Worm (Caenorhabditis elegans) whole organism, young adult: ENCODE measurements around the gene F26F12.8.
A peak's percentile ranks its signal among the peaks of the same experiment; 100 is the strongest.

Experiments used
- B0019.2 ChIP-seq: fragments of 200-800 bp; sonication (Bioruptor generic); conservative IDR thresholded peaks from 2 replicates; pipeline ENCODE4 v1.3.6; 2022; ENCODE audit warnings: missing genetic modification reagents, missing genetic modification characterization, missing compliant biosample characterization
- B0035.1 ChIP-seq: sonication (generic microtip); optimal IDR thresholded peaks from 2 replicates; lab custom pipeline; 2016; ENCODE audit warnings: missing genetic modification characterization, mild to moderate bottlenecking, missing compliant biosample characterization, missing genotype, missing genetic modification reagents
- F10E7.11 ChIP-seq: sonication (generic microtip); optimal IDR thresholded peaks from 2 replicates; lab custom pipeline; 2017; ENCODE audit warnings: mild to moderate bottlenecking, missing genetic modification characterization, moderate library complexity, missing compliant biosample characterization
- F22D6.2 ChIP-seq: sonication (generic microtip); optimal IDR thresholded peaks from 2 replicates; lab custom pipeline; 2016; ENCODE audit warnings: mild to moderate bottlenecking, missing genetic modification characterization, missing compliant biosample characterization
- F55B11.4 ChIP-seq: sonication (generic microtip); optimal IDR thresholded peaks from 2 replicates; lab custom pipeline; 2016; ENCODE audit warnings: missing compliant biosample characterization, missing genetic modification characterization, borderline replicate concordance; ENCODE audit not compliant: insufficient read depth
- Y53G8AR.9 ChIP-seq: fragments of 200-800 bp; sonication (Bioruptor generic); conservative IDR thresholded peaks from 2 replicates; pipeline ENCODE4 v1.3.6; 2022; ENCODE audit warnings: missing genetic modification reagents, missing genetic modification characterization, missing compliant biosample characterization
- Y95B8A.8 ChIP-seq: fragments of 200-800 bp; sonication (Bioruptor generic); IDR thresholded peaks from 2 replicates; pipeline ENCODE4 v1.3.6; 2022; ENCODE audit warnings: missing genetic modification reagents, missing genetic modification characterization, missing compliant biosample characterization
- ZK185.1 ChIP-seq: sonication (generic microtip); optimal IDR thresholded peaks from 2 replicates; lab custom pipeline; 2016; ENCODE audit warnings: mild to moderate bottlenecking, missing genetic modification characterization, missing compliant biosample characterization; ENCODE audit not compliant: poor library complexity, severe bottlenecking
- akir-1 ChIP-seq: fragments of 200-800 bp; sonication (Bioruptor generic); optimal IDR thresholded peaks from 2 replicates; lab custom pipeline; 2018; ENCODE audit warnings: mild to moderate bottlenecking, missing genetic modification characterization, moderate library complexity, missing compliant biosample characterization
- atf-7 ChIP-seq: sonication (generic microtip); optimal IDR thresholded peaks from 2 replicates; lab custom pipeline; 2017; ENCODE audit warnings: mild to moderate bottlenecking, missing genetic modification characterization, missing compliant biosample characterization
- attf-5 ChIP-seq: fragments of 200-800 bp; sonication (Bioruptor generic); optimal IDR thresholded peaks from 2 replicates; lab custom pipeline; 2018; ENCODE audit warnings: mild to moderate bottlenecking, missing genetic modification characterization, missing compliant biosample characterization
- cebp-2 ChIP-seq: fragments of 200-800 bp; sonication (Bioruptor generic); IDR thresholded peaks from 2 replicates; pipeline ENCODE4 v1.3.6; 2022; ENCODE audit warnings: missing genetic modification characterization, missing compliant biosample characterization
- ceh-100 ChIP-seq: fragments of 200-800 bp; sonication (Bioruptor generic); IDR thresholded peaks from 2 replicates; pipeline ENCODE4 v1.3.6; 2022; ENCODE audit warnings: missing genetic modification reagents, missing genetic modification characterization, missing compliant biosample characterization
- dox-1 ChIP-seq: fragments of 200-800 bp; sonication (Bioruptor generic); IDR thresholded peaks from 2 replicates; pipeline ENCODE4 v1.3.6; 2022; ENCODE audit warnings: missing genetic modification reagents, missing genetic modification characterization, missing compliant biosample characterization
- dpl-1 ChIP-seq: fragments of 150-350 bp; optimal IDR thresholded peaks from 2 replicates; lab custom pipeline; 2014; ENCODE audit warnings: missing biosample characterization, missing genetic modification reagents, missing genetic modification characterization
- ekl-4 ChIP-seq: fragments of 200-800 bp; sonication (Bioruptor generic); IDR thresholded peaks from 2 replicates; pipeline ENCODE4 v1.3.6; 2022; ENCODE audit warnings: missing genetic modification reagents, missing genetic modification characterization, missing compliant biosample characterization
- him-1 ChIP-seq: sonication (generic microtip); optimal IDR thresholded peaks from 2 replicates; lab custom pipeline; 2016; ENCODE audit warnings: missing genotype, missing genetic modification reagents, missing genetic modification characterization, missing compliant biosample characterization
- hlh-26 ChIP-seq: fragments of 200-800 bp; sonication (Bioruptor generic); conservative IDR thresholded peaks from 2 replicates; pipeline ENCODE4 v1.3.6; 2022; ENCODE audit warnings: missing genetic modification reagents, missing genetic modification characterization, missing compliant biosample characterization
- lag-1 ChIP-seq: fragments of 200-800 bp; sonication (Bioruptor generic); IDR thresholded peaks from 2 replicates; pipeline ENCODE4 v1.3.6; 2022; ENCODE audit warnings: missing genetic modification reagents, missing genetic modification characterization, missing compliant biosample characterization
- madf-6 ChIP-seq: fragments of 200-800 bp; sonication (Bioruptor generic); IDR thresholded peaks from 2 replicates; pipeline ENCODE4 v1.3.6; 2022; ENCODE audit warnings: missing genetic modification reagents, missing genetic modification characterization, missing compliant biosample characterization
- madf-8 ChIP-seq: fragments of 200-800 bp; sonication (Bioruptor generic); conservative IDR thresholded peaks from 2 replicates; pipeline ENCODE4 v1.3.6; 2022; ENCODE audit warnings: missing genetic modification reagents, missing genetic modification characterization, missing compliant biosample characterization
- mes-4 ChIP-seq: sonication (generic microtip); optimal IDR thresholded peaks from 2 replicates; lab custom pipeline; 2016; ENCODE audit warnings: missing genotype, missing genetic modification characterization, missing compliant biosample characterization
- nfya-1 ChIP-seq: sonication (generic microtip); optimal IDR thresholded peaks from 2 replicates; lab custom pipeline; 2017; ENCODE audit warnings: antibody characterized with exemption, missing compliant biosample characterization, missing genetic modification characterization, borderline replicate concordance; ENCODE audit not compliant: insufficient read depth
- nhr-120 ChIP-seq: fragments of 200-800 bp; sonication (Bioruptor generic); IDR thresholded peaks from 2 replicates; pipeline ENCODE4 v1.3.6; 2022; ENCODE audit warnings: missing genetic modification characterization, missing compliant biosample characterization
- nhr-27 ChIP-seq: fragments of 200-800 bp; sonication (Bioruptor generic); optimal IDR thresholded peaks from 2 replicates; lab custom pipeline; 2018; ENCODE audit warnings: mild to moderate bottlenecking, missing genetic modification characterization, moderate library complexity, missing compliant biosample characterization
- nhr-80 ChIP-seq: sonication (generic microtip); optimal IDR thresholded peaks from 2 replicates; lab custom pipeline; 2016; ENCODE audit warnings: missing genetic modification characterization, missing compliant biosample characterization
- pha-4 ChIP-seq: fragments of 150-350 bp; sonication (generic microtip); optimal IDR thresholded peaks from 2 replicates; lab custom pipeline; 2014; ENCODE audit warnings: missing biosample characterization, missing genetic modification reagents, missing genetic modification characterization
- repo-1 ChIP-seq: sonication (generic microtip); optimal IDR thresholded peaks from 2 replicates; lab custom pipeline; 2017; ENCODE audit warnings: mild to moderate bottlenecking, missing genetic modification characterization, missing compliant biosample characterization
- sdz-38 ChIP-seq: sonication (generic microtip); optimal IDR thresholded peaks from 2 replicates; lab custom pipeline; 2016; ENCODE audit warnings: missing genotype, missing genetic modification characterization, missing compliant biosample characterization
- snpc-1.3 ChIP-seq: sonication (generic microtip); optimal IDR thresholded peaks from 2 replicates; lab custom pipeline; 2017; ENCODE audit warnings: missing genetic modification characterization, mild to moderate bottlenecking, missing compliant biosample characterization, antibody characterized with exemption, moderate library complexity, missing genotype, missing genetic modification reagents; ENCODE audit not compliant: insufficient read depth
- snpc-4 ChIP-seq, 5 experiments: fragments of 150-350 bp in 1 of 5; sonication (generic microtip) in 4 of 5; optimal IDR thresholded peaks; 2 replicates each; lab custom pipeline; 2014 to 2018; ENCODE audit warnings: missing genetic modification characterization in 5 of 5, missing biosample characterization in 3 of 5, antibody characterized with exemption in 2 of 5, mild to moderate bottlenecking in 2 of 5, missing compliant biosample characterization in 2 of 5, missing genotype in 2 of 5, moderate library complexity in 2 of 5, missing genetic modification reagents in 1 of 5
- ztf-28 ChIP-seq: fragments of 200-800 bp; sonication (Bioruptor generic); IDR thresholded peaks from 2 replicates; pipeline ENCODE4 v1.3.6; 2022; ENCODE audit warnings: missing genetic modification reagents, missing genetic modification characterization, missing compliant biosample characterization
- ztf-3 ChIP-seq: fragments of 200-800 bp; sonication (Bioruptor generic); optimal IDR thresholded peaks from 2 replicates; lab custom pipeline; 2018; ENCODE audit warnings: mild to moderate bottlenecking, missing genetic modification characterization, missing compliant biosample characterization

The F26F12.8 gene

ce11 chrV:5821451-5822143, 40.7 kb downstream of the F26F12.8 start:
- no peak for TF ChIP-seq nhr-120 (GFP tag; lab: Robert Waterston, UW)
- TF ChIP-seq atf-7 (tag; lab: Kevin White, UChicago), result peak; percentile 56
- no peak for TF ChIP-seq him-1 (tag; lab: Kevin White, UChicago)
- no peak for TF ChIP-seq snpc-4 (GFP tag; optimal IDR thresholded peaks at IDR 0.05; lab: Kevin White, UChicago)
- TF ChIP-seq snpc-4 (tag; optimal IDR thresholded peaks at IDR 0.05; lab: Kevin White, UChicago), result no peak
- peak; percentile 93 for TF ChIP-seq nhr-80 (tag; lab: Kevin White, UChicago)
- TF ChIP-seq ztf-3 (GFP tag; lab: Kevin White, UChicago), result no peak
- no peak for TF ChIP-seq madf-6 (GFP tag; lab: Robert Waterston, UW)
- no peak for TF ChIP-seq nfya-1
- no peak for TF ChIP-seq F10E7.11
- TF ChIP-seq dox-1 (GFP tag; lab: Robert Waterston, UW), result no peak
- no peak for TF ChIP-seq lag-1 (GFP tag; lab: Robert Waterston, UW)
- no peak for TF ChIP-seq F22D6.2
- no peak for TF ChIP-seq nhr-27 (tag; lab: Kevin White, UChicago)
- TF ChIP-seq akir-1 (GFP tag; lab: Kevin White, UChicago), result no peak
- no peak for TF ChIP-seq F55B11.4
- TF ChIP-seq madf-8, result no peak
- TF ChIP-seq mes-4 (tag; lab: Kevin White, UChicago), result no peak
- TF ChIP-seq, all 124 proteins: peak for 2

DNA sequence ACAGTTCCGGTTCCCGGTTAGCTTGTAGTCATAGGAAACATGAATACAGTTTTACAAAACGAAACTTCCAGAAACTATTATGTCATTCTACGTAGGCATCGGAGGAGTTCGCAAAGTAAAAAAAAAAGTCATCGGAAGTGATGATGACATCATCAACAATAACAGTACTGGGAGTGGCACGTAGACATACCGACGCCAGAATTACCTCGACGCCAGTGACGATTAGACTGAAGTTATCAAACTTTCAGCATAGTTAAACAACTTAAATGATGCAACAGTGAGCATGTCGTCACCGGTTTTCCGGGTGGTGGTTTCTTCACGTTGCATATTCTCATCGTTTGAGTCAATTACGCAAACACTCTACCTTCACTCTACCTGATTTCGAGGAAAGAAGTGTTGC, 41.9 kb downstream of the F26F12.8 start:
- TF ChIP-seq ztf-28 (no peak), ZK185.1 (no peak), repo-1 (tag; lab: Kevin White, UChicago) (no peak), hlh-26 (GFP tag; lab: Robert Waterston, UW) (no peak), nhr-80 (tag; lab: Kevin White, UChicago) (no peak), atf-7 (tag; lab: Kevin White, UChicago) (no peak), B0035.1 (tag; lab: Kevin White, UChicago) (no peak), ekl-4 (GFP tag; lab: Robert Waterston, UW) (no peak), attf-5 (no peak), Y95B8A.8 (GFP tag; lab: Robert Waterston, UW) (no peak), snpc-1.3 (no peak), F10E7.11 (no peak), Y53G8AR.9 (no peak), dpl-1 (GFP tag; lab: Kevin White, UChicago) (no peak), cebp-2 (GFP tag; lab: Robert Waterston, UW) (no peak), B0019.2 (no peak), madf-6 (GFP tag; lab: Robert Waterston, UW) (no peak), ceh-100 (GFP tag; lab: Robert Waterston, UW) (no peak), pha-4 (tag; lab: Kevin White, UChicago) (no peak), sdz-38 (no peak)

- TF ChIP-seq dox-1 (GFP tag; lab: Robert Waterston, UW), result peak; percentile 6; the same call in 1 of the 2 replicates
- TF ChIP-seq attf-5, result no peak
- TF ChIP-seq nhr-80 (tag; lab: Kevin White, UChicago), result peak; percentile 66
Observed at ce11 chrV:5819903-5820302, 42.4 kb downstream of the F26F12.8 start.
